Fruit fly (Drosophila melanogaster): ENCODE measurements around the gene elg1.

The elg1 gene

DNA sequence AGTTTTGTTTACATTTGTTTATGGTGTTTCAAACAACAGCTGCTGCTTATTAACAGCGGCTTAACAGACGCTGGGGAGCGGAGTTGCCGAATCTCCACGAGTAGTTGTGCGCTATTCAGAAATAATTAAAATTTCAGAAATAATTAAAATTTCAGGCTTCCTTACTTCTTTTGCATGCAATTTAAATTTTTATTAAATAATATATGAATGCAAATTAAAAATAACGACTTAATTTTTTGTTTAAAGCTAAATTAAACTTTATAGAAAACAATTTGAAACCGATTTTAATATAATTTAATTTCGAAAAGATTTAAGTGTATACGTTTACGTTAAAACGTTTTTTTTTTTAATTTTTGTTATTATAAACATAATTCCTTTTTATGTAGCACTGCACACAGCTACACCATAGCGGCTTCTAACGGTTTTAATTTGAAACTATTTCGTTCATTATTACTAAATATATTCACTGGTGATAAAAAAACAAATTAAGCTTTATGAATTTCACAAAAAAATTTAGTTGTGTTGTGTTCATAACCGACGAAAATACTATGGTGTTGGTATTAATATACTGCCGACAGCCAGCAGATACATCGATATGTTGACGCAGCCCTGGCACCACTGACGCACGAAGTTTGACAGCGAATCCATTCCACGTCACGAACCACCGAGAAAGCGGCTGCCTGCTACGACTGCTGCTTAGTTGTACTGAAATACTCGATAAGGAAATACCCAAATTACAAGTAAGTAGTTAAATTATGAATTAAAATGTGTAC lies 2.7 kb upstream of the elg1 start, which contains the start of gene SsRbeta (continued):
- TF ChIP-seq ATbp (GFP tag; optimal IDR thresholded peaks at IDR 0.05): no peak
- TF ChIP-seq Camta (GFP tag; optimal IDR thresholded peaks at IDR 0.05): no peak
- peak; percentile 75 for TF ChIP-seq CG17328 (GFP tag; IDR thresholded peaks at IDR 0.05)
- TF ChIP-seq C15 (GFP tag; IDR thresholded peaks at IDR 0.05): no peak
- peak; percentile 43 for TF ChIP-seq CG9727 (GFP tag; optimal IDR thresholded peaks at IDR 0.05)
- no peak for TF ChIP-seq Bdp1 (GFP tag; optimal IDR thresholded peaks at IDR 0.05)
- peak; percentile 66 for TF ChIP-seq ranshi (GFP tag; IDR thresholded peaks at IDR 0.05)
- no peak for TF ChIP-seq pan (optimal IDR thresholded peaks at IDR 0.05)
- peak in 1 of 2 experiments; percentile 66 for TF ChIP-seq pan (GFP tag; optimal IDR thresholded peaks at IDR 0.05 in 1 of 2, IDR thresholded peaks at IDR 0.05 in 1 of 2)
- peak; percentile 29 for TF ChIP-seq B-H2 (GFP tag; optimal IDR thresholded peaks at IDR 0.05)
- TF ChIP-seq CG6175 (GFP tag; IDR thresholded peaks at IDR 0.05): no peak
- peak; percentile 69; the same call in 2 of the 3 replicates for TF ChIP-seq Doc3 (GFP tag; IDR thresholded peaks at IDR 0.05; ENCODE audit: partially characterized antibody)
- peak; percentile 60 for TF ChIP-seq CHES-1-like (GFP tag; optimal IDR thresholded peaks at IDR 0.05)
- TF ChIP-seq CG4617 (GFP tag; optimal IDR thresholded peaks at IDR 0.05; ENCODE audit: borderline replicate concordance): no peak
- TF ChIP-seq CG6689 (GFP tag; IDR thresholded peaks at IDR 0.05): peak; percentile 43
- TF ChIP-seq eyg (GFP tag; optimal IDR thresholded peaks at IDR 0.05): no peak
- TF ChIP-seq CG2202 (tag; optimal IDR thresholded peaks at IDR 0.05): no peak
- peak; percentile 67 for TF ChIP-seq Dll (GFP tag; IDR thresholded peaks at IDR 0.05; ENCODE audit: partially characterized antibody)
- TF ChIP-seq Rx (GFP tag; IDR thresholded peaks at IDR 0.05): peak; percentile 46
- TF ChIP-seq CrebB (tag; optimal IDR thresholded peaks at IDR 0.05): no peak
- TF ChIP-seq Dp (GFP tag; optimal IDR thresholded peaks at IDR 0.05): peak; percentile 25
- TF ChIP-seq jigr1 (GFP tag; IDR thresholded peaks at IDR 0.05): no peak
- TF ChIP-seq Hmx (GFP tag; optimal IDR thresholded peaks at IDR 0.05): no peak
- TF ChIP-seq eve (GFP tag; optimal IDR thresholded peaks at IDR 0.05): no peak
- peak; percentile 50 for TF ChIP-seq CG9797 (GFP tag; optimal IDR thresholded peaks at IDR 0.05)
- TF ChIP-seq salm (tag; optimal IDR thresholded peaks at IDR 0.05): no peak
- peak; percentile 43 for TF ChIP-seq CG18262 (tag; optimal IDR thresholded peaks at IDR 0.05)
- TF ChIP-seq H2.0 (GFP tag; IDR thresholded peaks at IDR 0.05): peak; percentile 76
- TF ChIP-seq Hmr (GFP tag; optimal IDR thresholded peaks at IDR 0.05): peak; percentile 4
- peak; percentile 48 for TF ChIP-seq CG4424 (GFP tag; optimal IDR thresholded peaks at IDR 0.05)
- TF ChIP-seq CG15479 (GFP tag; optimal IDR thresholded peaks at IDR 0.05): no peak
- peak; percentile 35 for TF ChIP-seq phol (tag; optimal IDR thresholded peaks at IDR 0.05)
- TF ChIP-seq CG2712 (tag; optimal IDR thresholded peaks at IDR 0.05): peak; percentile 14
- TF ChIP-seq wor (GFP tag; IDR thresholded peaks at IDR 0.05): no peak
- TF ChIP-seq ci (GFP tag; IDR thresholded peaks at IDR 0.05): peak; percentile 83
- TF ChIP-seq gem (tag; optimal IDR thresholded peaks at IDR 0.05): peak; percentile 63
- 0 out of 3 replicates have a peak, but pooled peaks have one; percentile 39 for TF ChIP-seq vnd (GFP tag; IDR thresholded peaks at IDR 0.05; ENCODE audit: partially characterized antibody)
- peak; percentile 48 for TF ChIP-seq CG15696 (tag; optimal IDR thresholded peaks at IDR 0.05)
- peak; percentile 90 for TF ChIP-seq YL-1 (GFP tag; optimal IDR thresholded peaks at IDR 0.05)
- no peak for TF ChIP-seq NK7.1 (GFP tag; optimal IDR thresholded peaks at IDR 0.05)
- TF ChIP-seq prd (optimal IDR thresholded peaks at IDR 0.05): no peak
- TF ChIP-seq prd (GFP tag; IDR thresholded peaks at IDR 0.05): peak; percentile 49
- TF ChIP-seq MTF-1 (GFP tag; optimal IDR thresholded peaks at IDR 0.05; ENCODE audit: borderline replicate concordance): no peak
- TF ChIP-seq h (optimal IDR thresholded peaks at IDR 0.05): no peak
- peak; percentile 74 for TF ChIP-seq Opbp (GFP tag; IDR thresholded peaks at IDR 0.05; ENCODE audit: partially characterized antibody)
- peak; percentile 38 for TF ChIP-seq Ssrp (tag; optimal IDR thresholded peaks at IDR 0.05)
- TF ChIP-seq crol (GFP tag; IDR thresholded peaks at IDR 0.05): no peak
- no peak for TF ChIP-seq btn (GFP tag; optimal IDR thresholded peaks at IDR 0.05)
- TF ChIP-seq CG16863 (GFP tag; optimal IDR thresholded peaks at IDR 0.05): no peak
- no peak for TF ChIP-seq slp2 (GFP tag; optimal IDR thresholded peaks at IDR 0.05)
